Fruit fly (Drosophila melanogaster): ENCODE measurements around the gene CG4572.

Gene CG4572

dm6 chr3R:19908863-19909343, 44.7 kb upstream of the CG4572 start (continued):
- TF ChIP-seq wor (GFP tag; IDR thresholded peaks at IDR 0.05) = peak; percentile 78
- no peak for TF ChIP-seq CG14860 (GFP tag; IDR thresholded peaks at IDR 0.05; ENCODE audit: partially characterized antibody)
- TF ChIP-seq CG10565 (GFP tag; optimal IDR thresholded peaks at IDR 0.05) = no peak
- TF ChIP-seq lilli (GFP tag; optimal IDR thresholded peaks at IDR 0.05) = peak; percentile 91
- peak; percentile 86 for TF ChIP-seq grau (tag; optimal IDR thresholded peaks at IDR 0.05)
- no peak for TF ChIP-seq toy (GFP tag; IDR thresholded peaks at IDR 0.05)
- TF ChIP-seq Nf-YB (GFP tag; optimal IDR thresholded peaks at IDR 0.05) = peak; percentile 38
- TF ChIP-seq Atf6 (GFP tag; IDR thresholded peaks at IDR 0.05) = peak; percentile 76
- peak; percentile 90 for TF ChIP-seq Sox102F (GFP tag; optimal IDR thresholded peaks at IDR 0.05)
- peak; percentile 49 for TF ChIP-seq ssp (GFP tag; IDR thresholded peaks at IDR 0.05)
- TF ChIP-seq bcd (GFP tag; optimal IDR thresholded peaks at IDR 0.05) = peak; percentile 72
- peak; percentile 78 for TF ChIP-seq HHEX (GFP tag; optimal IDR thresholded peaks at IDR 0.05)
- TF ChIP-seq CG7556 (GFP tag; optimal IDR thresholded peaks at IDR 0.05) = peak; percentile 84
- TF ChIP-seq CG17186 (GFP tag; optimal IDR thresholded peaks at IDR 0.05) = peak; percentile 57
- no peak for TF ChIP-seq abd-A (tag; optimal IDR thresholded peaks at IDR 0.05)
- TF ChIP-seq Xbp1 (GFP tag; optimal IDR thresholded peaks at IDR 0.05) = peak; percentile 85
- TF ChIP-seq amos (GFP tag; IDR thresholded peaks at IDR 0.05; ENCODE audit: partially characterized antibody) = no peak
- peak; percentile 73 for TF ChIP-seq CG4282 (GFP tag; optimal IDR thresholded peaks at IDR 0.05)
- peak; percentile 82 for TF ChIP-seq CG10654 (GFP tag; optimal IDR thresholded peaks at IDR 0.05)
- TF ChIP-seq B-H1 (GFP tag; IDR thresholded peaks at IDR 0.05) = peak; percentile 72
- peak; percentile 85 for TF ChIP-seq sob (GFP tag; IDR thresholded peaks at IDR 0.05)
- no peak for TF ChIP-seq CG30020 (tag; optimal IDR thresholded peaks at IDR 0.05)
- peak; percentile 70 for TF ChIP-seq pb (GFP tag; optimal IDR thresholded peaks at IDR 0.05)
- peak; percentile 83 for TF ChIP-seq chn (GFP tag; optimal IDR thresholded peaks at IDR 0.05)
- peak; percentile 66 for TF ChIP-seq CG43689 (GFP tag; IDR thresholded peaks at IDR 0.05)
- TF ChIP-seq crol (GFP tag; IDR thresholded peaks at IDR 0.05) = no peak
- peak; percentile 14 for TF ChIP-seq ERR (GFP tag; optimal IDR thresholded peaks at IDR 0.05)
- TF ChIP-seq CG30403 (GFP tag; optimal IDR thresholded peaks at IDR 0.05) = peak; percentile 83
- TF ChIP-seq H2.0 (GFP tag; IDR thresholded peaks at IDR 0.05) = peak; percentile 91
- TF ChIP-seq fd64A (GFP tag; optimal IDR thresholded peaks at IDR 0.05) = peak; percentile 76
- TF ChIP-seq CG16779 (GFP tag; IDR thresholded peaks at IDR 0.05) = peak; percentile 68; the same call in 1 of the 2 replicates
- peak; percentile 75 for TF ChIP-seq nau (GFP tag; optimal IDR thresholded peaks at IDR 0.05)
- TF ChIP-seq fd96Cb (tag; optimal IDR thresholded peaks at IDR 0.05) = peak; percentile 78
- peak; percentile 6 for TF ChIP-seq p53 (GFP tag; optimal IDR thresholded peaks at IDR 0.05)
- peak; percentile 79 for TF ChIP-seq CG5953 (GFP tag; IDR thresholded peaks at IDR 0.05)
- TF ChIP-seq jumu (GFP tag; optimal IDR thresholded peaks at IDR 0.05) = peak; percentile 72
- TF ChIP-seq al (GFP tag; IDR thresholded peaks at IDR 0.05) = peak; percentile 72
- peak; percentile 29 for TF ChIP-seq Sry-δ (GFP tag; optimal IDR thresholded peaks at IDR 0.05)
- no peak for TF ChIP-seq h (optimal IDR thresholded peaks at IDR 0.05)
- TF ChIP-seq CG6765 (GFP tag; optimal IDR thresholded peaks at IDR 0.05) = no peak
- TF ChIP-seq Dll (GFP tag; IDR thresholded peaks at IDR 0.05; ENCODE audit: partially characterized antibody) = no peak
- peak; percentile 65 for TF ChIP-seq CG13123 (GFP tag; optimal IDR thresholded peaks at IDR 0.05)
- peak; percentile 93 for TF ChIP-seq slbo (GFP tag; IDR thresholded peaks at IDR 0.05)
- peak; percentile 87 for TF ChIP-seq CG11456 (GFP tag; IDR thresholded peaks at IDR 0.05)
- no peak for TF ChIP-seq HLH4C (GFP tag; IDR thresholded peaks at IDR 0.05; ENCODE audit: partially characterized antibody)
- TF ChIP-seq Camta (GFP tag; optimal IDR thresholded peaks at IDR 0.05) = peak; percentile 62
- TF ChIP-seq sisA (GFP tag; IDR thresholded peaks at IDR 0.05) = peak; percentile 82
- TF ChIP-seq CG4617 (GFP tag; optimal IDR thresholded peaks at IDR 0.05; ENCODE audit: borderline replicate concordance) = peak; percentile 55
- peak; percentile 38; the same call in 1 of the 2 replicates for TF ChIP-seq Scr (GFP tag; IDR thresholded peaks at IDR 0.05; ENCODE audit: partially characterized antibody)
- TF ChIP-seq tin (GFP tag; optimal IDR thresholded peaks at IDR 0.05) = peak; percentile 78
- no peak for TF ChIP-seq Kr (GFP tag; optimal IDR thresholded peaks at IDR 0.05)
